Fruit fly (Drosophila melanogaster): ENCODE data around the gene CG5418.

Gene CG5418

dm6 chr2L:12415485-12416137 lies 37.4 kb downstream of the CG5418 start (continued):
- TF ChIP-seq ro (GFP tag; IDR thresholded peaks at IDR 0.05) (no peak), Gsc (GFP tag; IDR thresholded peaks at IDR 0.05) (no peak), Jarid2 (GFP tag; optimal IDR thresholded peaks at IDR 0.05) (no peak), pita (GFP tag; optimal IDR thresholded peaks at IDR 0.05) (no peak), CG10654 (GFP tag; optimal IDR thresholded peaks at IDR 0.05) (no peak), CG9932 (GFP tag; IDR thresholded peaks at IDR 0.05) (no peak), Atf6 (GFP tag; IDR thresholded peaks at IDR 0.05) (no peak), Six4 (GFP tag; optimal IDR thresholded peaks at IDR 0.05) (no peak), CTCF (GFP tag; optimal IDR thresholded peaks at IDR 0.05) (no peak), peb (GFP tag; IDR thresholded peaks at IDR 0.05) (no peak), CG18476 (GFP tag; optimal IDR thresholded peaks at IDR 0.05) (no peak), CG3163 (GFP tag; optimal IDR thresholded peaks at IDR 0.05) (no peak), chif (GFP tag; optimal IDR thresholded peaks at IDR 0.05) (no peak), gsb-n (tag; optimal IDR thresholded peaks at IDR 0.05) (no peak), oc (tag; optimal IDR thresholded peaks at IDR 0.05) (no peak), Oaz (GFP tag; IDR thresholded peaks at IDR 0.05) (no peak), ara (GFP tag; IDR thresholded peaks at IDR 0.05) (no peak), Dbx (GFP tag; IDR thresholded peaks at IDR 0.05) (no peak), Sox100B (GFP tag; optimal IDR thresholded peaks at IDR 0.05) (peak; percentile 42), fd64A (GFP tag; optimal IDR thresholded peaks at IDR 0.05) (no peak), h (optimal IDR thresholded peaks at IDR 0.05) (no peak), abd-A (tag; optimal IDR thresholded peaks at IDR 0.05) (no peak), grau (tag; optimal IDR thresholded peaks at IDR 0.05) (peak; percentile 37), wor (GFP tag; IDR thresholded peaks at IDR 0.05) (no peak), rib (GFP tag; IDR thresholded peaks at IDR 0.05) (no peak), CG31441 (GFP tag; IDR thresholded peaks at IDR 0.05) (peak; percentile 46; the same call in 1 of the 2 replicates), CG6689 (GFP tag; IDR thresholded peaks at IDR 0.05) (no peak), phol (tag; optimal IDR thresholded peaks at IDR 0.05) (peak; percentile 46), Lim3 (GFP tag; IDR thresholded peaks at IDR 0.05) (no peak), slbo (GFP tag; IDR thresholded peaks at IDR 0.05) (peak; percentile 31; the same call in 1 of the 2 replicates), Fer1 (GFP tag; optimal IDR thresholded peaks at IDR 0.05) (no peak), CG14050 (GFP tag; IDR thresholded peaks at IDR 0.05) (no peak; the same call in 2 of the 3 replicates), Hr3 (GFP tag; optimal IDR thresholded peaks at IDR 0.05) (peak; percentile 9), sd (tag; optimal IDR thresholded peaks at IDR 0.05) (no peak), gro (GFP tag; optimal IDR thresholded peaks at IDR 0.05) (no peak), Doc2 (GFP tag; IDR thresholded peaks at IDR 0.05) (no peak), Taf1 (GFP tag; IDR thresholded peaks at IDR 0.05) (no peak), CG6854 (GFP tag; optimal IDR thresholded peaks at IDR 0.05) (no peak), Hr39 (optimal IDR thresholded peaks at IDR 0.05) (no peak), CG11085 (GFP tag; IDR thresholded peaks at IDR 0.05) (no peak), sr (GFP tag; IDR thresholded peaks at IDR 0.05) (no peak), dmrt11E (tag; optimal IDR thresholded peaks at IDR 0.05) (peak; percentile 42), trh (GFP tag; optimal IDR thresholded peaks at IDR 0.05) (no peak), vfl (GFP tag; optimal IDR thresholded peaks at IDR 0.05) (no peak), CG7556 (GFP tag; optimal IDR thresholded peaks at IDR 0.05) (peak; percentile 59), ken (GFP tag; IDR thresholded peaks at IDR 0.05) (no peak), corto (GFP tag; optimal IDR thresholded peaks at IDR 0.05) (no peak), cg (GFP tag; optimal IDR thresholded peaks at IDR 0.05) (no peak), usp (GFP tag; optimal IDR thresholded peaks at IDR 0.05) (no peak), onecut (GFP tag; IDR thresholded peaks at IDR 0.05) (no peak), Kr (GFP tag; optimal IDR thresholded peaks at IDR 0.05) (no peak), CG6813 (GFP tag; optimal IDR thresholded peaks at IDR 0.05) (no peak), CG2712 (tag; optimal IDR thresholded peaks at IDR 0.05) (peak; percentile 67), CG12659 (GFP tag; optimal IDR thresholded peaks at IDR 0.05) (no peak)
